Worm (Caenorhabditis elegans): Measurements from ENCODE around the gene gplb-1.

ce11 chrV:8426741-8427457 lies 44.1 kb downstream of the gplb-1 start:
- TF ChIP-seq egl-27 (tag; optimal IDR thresholded peaks at IDR 0.05) (no peak), Y5F2A.4 (GFP tag; optimal IDR thresholded peaks at IDR 0.05) (no peak), unc-62 (GFP tag; optimal IDR thresholded peaks at IDR 0.05 in 1 of 2) (peak in 1 of 2 experiments; percentile 75), unc-62 (tag; optimal IDR thresholded peaks at IDR 0.05) (no peak), hlh-11 (tag; optimal IDR thresholded peaks at IDR 0.05) (peak; percentile 41), fkh-10 (GFP tag; optimal IDR thresholded peaks at IDR 0.05) (no peak), lir-3 (tag; optimal IDR thresholded peaks at IDR 0.05) (no peak), nhr-6 (tag; optimal IDR thresholded peaks at IDR 0.05) (no peak), daf-8 (GFP tag; IDR thresholded peaks at IDR 0.05) (no peak), ZK546.5 (tag; optimal IDR thresholded peaks at IDR 0.05) (no peak), F49E8.2 (tag; optimal IDR thresholded peaks at IDR 0.05; ENCODE audit: borderline replicate concordance) (no peak), aha-1 (tag) (no peak), aly-2 (tag; optimal IDR thresholded peaks at IDR 0.05) (no peak)

All from whole organism, L4 larva.